Worm (Caenorhabditis elegans) whole organism, L2 larva: ENCODE data around the gene srj-15.

Experiments used
- R02D3.7 ChIP-seq: fragments of 150-350 bp; optimal IDR thresholded peaks from 2 replicates; lab custom pipeline; 2014; ENCODE audit warnings: missing biosample characterization, missing genetic modification characterization
- ZK546.5 ChIP-seq: sonication (generic microtip); optimal IDR thresholded peaks from 2 replicates; lab custom pipeline; 2017; ENCODE audit warnings: missing biosample characterization, missing genetic modification characterization
- ama-1 ChIP-seq: fragments of 150-350 bp; optimal IDR thresholded peaks from 2 replicates; lab custom pipeline; 2018; ENCODE audit warnings: inconsistent platforms
- ceh-16 ChIP-seq: fragments of 150-350 bp; optimal IDR thresholded peaks from 2 replicates; lab custom pipeline; 2014; ENCODE audit warnings: missing biosample characterization, missing genetic modification characterization
- dmd-4 ChIP-seq: sonication (generic microtip); optimal IDR thresholded peaks from 2 replicates; lab custom pipeline; 2017; ENCODE audit warnings: missing biosample characterization, missing genetic modification characterization
- nhr-11 ChIP-seq: fragments of 150-350 bp; optimal IDR thresholded peaks from 2 replicates; lab custom pipeline; 2014; ENCODE audit warnings: missing biosample characterization, missing genetic modification characterization
- unc-39 ChIP-seq: fragments of 150-350 bp; optimal IDR thresholded peaks from 2 replicates; lab custom pipeline; 2014; ENCODE audit warnings: missing biosample characterization, missing genetic modification characterization
- ztf-11 ChIP-seq: sonication (generic microtip); optimal IDR thresholded peaks from 2 replicates; lab custom pipeline; 2017; ENCODE audit warnings: missing biosample characterization, missing genetic modification characterization
- ztf-4 ChIP-seq: fragments of 150-350 bp; optimal IDR thresholded peaks from 2 replicates; lab custom pipeline; 2014; ENCODE audit warnings: missing biosample characterization, missing genetic modification characterization

- TF ChIP-seq ztf-11 (no peak), ZK546.5 (tag; lab: Kevin White, UChicago) (no peak), R02D3.7 (tag; lab: Kevin White, UChicago) (no peak), ama-1 (lab: Kevin White, UChicago) (no peak), ceh-16 (tag; lab: Kevin White, UChicago) (no peak), nhr-11 (tag; lab: Kevin White, UChicago) (no peak), unc-39 (tag; lab: Kevin White, UChicago) (no peak), dmd-4 (tag; lab: Kevin White, UChicago) (no peak), ztf-4 (tag; lab: Kevin White, UChicago) (no peak)
Measured at ce11 chrV:1969690-1970089, 5.0 kb upstream of the srj-15 start.
